Worm (Caenorhabditis elegans): ENCODE data around the gene ZK686.5.

Gene ZK686.5

DNA sequence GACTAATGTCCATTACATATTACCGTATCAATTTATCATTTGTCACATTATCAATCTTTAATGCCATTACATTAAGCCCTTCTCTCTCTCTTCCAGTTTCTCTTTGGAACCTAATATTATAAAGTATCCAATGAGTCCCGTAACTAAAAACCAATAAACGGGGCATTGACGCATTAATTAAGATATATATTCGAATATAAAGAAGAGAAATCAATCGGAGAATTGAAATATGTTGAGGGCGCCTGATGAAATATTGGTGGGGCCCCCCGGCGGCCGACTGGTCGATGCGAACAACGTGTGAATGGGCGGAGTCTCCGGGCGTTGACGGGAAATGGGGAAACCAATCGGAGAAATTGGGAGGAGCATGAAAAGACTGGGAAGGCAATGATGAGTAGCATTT, 16.9 kb upstream of the ZK686.5 start:
- TF ChIP-seq ztf-6 (GFP tag; IDR thresholded peaks at IDR 0.05) (no peak), aptf-2 (GFP tag; conservative IDR thresholded peaks at IDR 0.05) (no peak), tbp1 (GFP tag; optimal IDR thresholded peaks at IDR 0.05) (no peak), him-1 (tag; optimal IDR thresholded peaks at IDR 0.05) (no peak), lin-26 (GFP tag; IDR thresholded peaks at IDR 0.05) (no peak), Y67H2A.10 (GFP tag; conservative IDR thresholded peaks at IDR 0.05) (no peak), Y53F4B.3 (GFP tag; IDR thresholded peaks at IDR 0.05) (no peak), somi-1 (GFP tag; optimal IDR thresholded peaks at IDR 0.05) (no peak)

DNA sequence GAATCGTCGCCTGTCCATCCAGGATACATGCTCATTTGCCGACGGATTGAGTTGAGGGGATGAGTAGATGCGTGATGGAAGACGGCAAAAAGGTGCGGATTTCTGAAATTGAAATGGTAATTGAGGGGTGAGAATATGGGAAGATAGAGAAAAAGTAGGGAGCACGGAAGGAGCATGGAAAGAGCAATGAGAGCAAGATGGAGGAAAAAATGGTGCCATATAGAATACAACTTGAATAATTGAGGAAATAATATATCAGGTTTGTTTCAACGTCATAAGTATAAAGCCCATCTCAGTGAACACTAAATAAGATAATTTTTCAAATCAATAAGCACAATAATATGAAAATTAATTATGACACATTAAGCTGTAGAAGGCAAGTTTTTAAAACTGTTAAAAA, 16.0 kb upstream of the ZK686.5 start, which contains the start of gene mab-5:
Gene mab-5, minus strand, starts transcription at position 101 of the 400 bp plus-strand sequence.
- no peak for TF ChIP-seq mes-4 (tag; optimal IDR thresholded peaks at IDR 0.05)
- no peak for TF ChIP-seq attf-6 (GFP tag; IDR thresholded peaks at IDR 0.05)
- TF ChIP-seq nfya-2 (GFP tag; IDR thresholded peaks at IDR 0.05), result no peak
- no peak for TF ChIP-seq B0035.1 (tag; optimal IDR thresholded peaks at IDR 0.05)
- no peak for TF ChIP-seq sptf-2 (GFP tag; optimal IDR thresholded peaks at IDR 0.05)
- no peak for TF ChIP-seq tbx-9 (tag; optimal IDR thresholded peaks at IDR 0.05; ENCODE audit: borderline replicate concordance)
- no peak for TF ChIP-seq rec-8 (tag; optimal IDR thresholded peaks at IDR 0.05)
- TF ChIP-seq aptf-2 (GFP tag; conservative IDR thresholded peaks at IDR 0.05), result no peak
- no peak for TF ChIP-seq C17E4.6 (GFP tag; IDR thresholded peaks at IDR 0.05)
- TF ChIP-seq let-526 (GFP tag; IDR thresholded peaks at IDR 0.05), result no peak
- TF ChIP-seq unc-130 (GFP tag; optimal IDR thresholded peaks at IDR 0.05), result no peak
- no peak for TF ChIP-seq hrde-1 (tag; optimal IDR thresholded peaks at IDR 0.05; ENCODE audit: borderline replicate concordance)

DNA sequence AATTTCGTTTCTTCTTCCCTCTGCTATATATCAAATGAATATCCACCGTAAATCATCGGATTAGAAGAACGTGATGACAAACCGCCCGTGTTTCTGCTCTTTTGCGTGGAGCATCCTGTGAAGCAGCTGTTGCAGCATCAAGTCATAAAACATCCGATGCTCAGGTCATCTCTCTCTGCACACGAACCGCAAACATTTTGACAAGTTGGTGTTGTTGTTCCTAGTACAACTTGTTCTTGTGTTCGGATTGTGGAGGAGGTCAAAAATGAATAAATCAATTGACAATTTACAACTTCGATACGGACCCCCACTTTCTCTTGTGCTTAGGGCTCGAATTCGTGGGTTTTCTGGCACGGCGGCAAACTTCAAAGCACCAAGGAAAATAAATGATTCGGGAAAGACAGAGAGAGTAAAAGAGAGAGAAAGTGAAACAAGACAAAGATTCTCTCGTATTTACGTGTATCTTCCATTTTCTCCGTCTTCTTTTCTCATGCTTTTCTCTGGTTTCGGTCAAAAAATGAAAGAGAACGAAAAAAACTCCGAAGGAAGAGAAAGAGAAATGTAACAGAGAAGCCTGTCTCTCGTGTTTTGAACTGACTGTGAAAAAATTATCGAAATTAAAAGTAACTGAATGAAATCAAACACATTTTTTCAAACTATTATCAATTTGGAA, 13.4 kb upstream of the ZK686.5 start:
- TF ChIP-seq zim-3 (tag; optimal IDR thresholded peaks at IDR 0.05), result no peak
- no peak for TF ChIP-seq egrh-3 (GFP tag; IDR thresholded peaks at IDR 0.05)
- no peak for TF ChIP-seq nfya-2 (GFP tag; IDR thresholded peaks at IDR 0.05)
- no peak for TF ChIP-seq attf-6 (GFP tag; IDR thresholded peaks at IDR 0.05)
- no peak for TF ChIP-seq nhr-27 (tag; optimal IDR thresholded peaks at IDR 0.05)
- no peak for TF ChIP-seq B0261.1 (tag; optimal IDR thresholded peaks at IDR 0.05)

DNA sequence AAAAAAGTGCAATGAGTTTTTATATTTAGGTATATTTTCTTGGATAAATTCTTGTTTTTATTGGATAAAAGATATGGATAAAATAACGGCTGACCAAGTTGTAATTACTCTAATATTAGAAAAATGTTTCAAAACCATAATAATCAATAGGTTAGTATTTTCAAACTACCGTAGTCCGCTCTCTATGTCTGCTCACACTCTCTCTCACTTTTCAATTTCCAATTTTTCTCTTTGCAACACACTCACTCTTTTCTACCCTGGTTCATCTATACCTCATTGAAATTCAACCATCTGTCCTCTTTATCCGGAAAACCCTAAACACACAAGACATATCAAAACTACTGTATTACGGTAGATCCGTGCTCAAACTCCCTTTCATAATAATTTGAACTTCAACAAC, 12.0 kb upstream of the ZK686.5 start:
- TF ChIP-seq bed-2 (GFP tag; IDR thresholded peaks at IDR 0.05) (no peak), Y53F4B.3 (GFP tag; IDR thresholded peaks at IDR 0.05) (no peak), F57C9.4 (tag; optimal IDR thresholded peaks at IDR 0.05) (no peak), ztf-18 (tag; optimal IDR thresholded peaks at IDR 0.05) (no peak), ama-1 (optimal IDR thresholded peaks at IDR 0.05) (no peak), ama-1 (GFP tag; optimal IDR thresholded peaks at IDR 0.05) (no peak), F52B5.7 (tag; optimal IDR thresholded peaks at IDR 0.05) (no peak), B0019.2 (GFP tag; conservative IDR thresholded peaks at IDR 0.05) (no peak), unc-130 (GFP tag; optimal IDR thresholded peaks at IDR 0.05) (no peak), him-1 (tag; optimal IDR thresholded peaks at IDR 0.05) (no peak), mcd-1 (GFP tag; IDR thresholded peaks at IDR 0.05) (no peak), let-526 (GFP tag; IDR thresholded peaks at IDR 0.05) (no peak), repo-1 (tag; optimal IDR thresholded peaks at IDR 0.05) (no peak), lsl-1 (GFP tag; optimal IDR thresholded peaks at IDR 0.05) (no peak)
